Worm (Caenorhabditis elegans) whole organism, mixed stage, embryonic: ENCODE measurements around the gene srg-42.
A peak's percentile ranks its signal among the peaks of the same experiment; 100 is the strongest.

Experiments
- M03D4.4 ChIP-seq: sonication (generic microtip); optimal IDR thresholded peaks from 2 replicates; lab custom pipeline; 2017; ENCODE audit warnings: mild to moderate bottlenecking, missing genetic modification characterization, missing compliant biosample characterization
- bed-3 ChIP-seq: fragments of 200-800 bp; sonication (Bioruptor generic); optimal IDR thresholded peaks from 3 replicates; lab custom pipeline; 2018; ENCODE audit warnings: mild to moderate bottlenecking, missing genetic modification characterization, moderate library complexity, missing compliant biosample characterization
- blmp-1 ChIP-seq: fragments of 150-350 bp; optimal IDR thresholded peaks from 2 replicates; lab custom pipeline; 2014; ENCODE audit warnings: missing biosample characterization, missing genetic modification characterization
- ceh-39 ChIP-seq: fragments of 150-350 bp; optimal IDR thresholded peaks from 2 replicates; lab custom pipeline; 2014; ENCODE audit warnings: missing biosample characterization, missing genetic modification characterization
- ceh-43 ChIP-seq: fragments of 200-800 bp; sonication (Bioruptor generic); optimal IDR thresholded peaks from 2 replicates; lab custom pipeline; 2018; ENCODE audit warnings: mild to moderate bottlenecking, missing genetic modification characterization, moderate library complexity, missing compliant biosample characterization
- ceh-83 ChIP-seq: fragments of 200-800 bp; sonication (Bioruptor generic); optimal IDR thresholded peaks from 2 replicates; lab custom pipeline; 2018; ENCODE audit warnings: mild to moderate bottlenecking, missing genetic modification characterization, missing compliant biosample characterization
- ces-1 ChIP-seq: fragments of 150-350 bp; optimal IDR thresholded peaks from 2 replicates; lab custom pipeline; 2014; ENCODE audit warnings: missing biosample characterization, missing genetic modification reagents, missing genetic modification characterization
- cnd-1 ChIP-seq: fragments of 200-800 bp; sonication (Bioruptor generic); optimal IDR thresholded peaks from 2 replicates; lab custom pipeline; 2018; ENCODE audit warnings: mild to moderate bottlenecking, missing genetic modification characterization, missing compliant biosample characterization
- drap-1 ChIP-seq: fragments of 200-800 bp; sonication (Bioruptor generic); optimal IDR thresholded peaks from 3 replicates; lab custom pipeline; 2018; ENCODE audit warnings: mild to moderate bottlenecking, missing genetic modification characterization, missing compliant biosample characterization
- elt-1 ChIP-seq: sonication (generic microtip); optimal IDR thresholded peaks from 2 replicates; lab custom pipeline; 2017; ENCODE audit warnings: missing genetic modification characterization, mild to moderate bottlenecking, missing compliant biosample characterization, antibody characterized with exemption, moderate library complexity, borderline replicate concordance; ENCODE audit not compliant: insufficient read depth
- elt-3 ChIP-seq: fragments of 150-350 bp; optimal IDR thresholded peaks from 2 replicates; lab custom pipeline; 2014; ENCODE audit warnings: missing biosample characterization, missing genetic modification characterization
- flh-1 ChIP-seq: fragments of 200-800 bp; sonication (Bioruptor generic); optimal IDR thresholded peaks from 2 replicates; lab custom pipeline; 2018; ENCODE audit warnings: mild to moderate bottlenecking, missing genetic modification characterization, moderate library complexity, missing compliant biosample characterization
- ham-2 ChIP-seq: fragments of 200-800 bp; sonication (Bioruptor generic); optimal IDR thresholded peaks from 2 replicates; lab custom pipeline; 2018; ENCODE audit warnings: mild to moderate bottlenecking, missing genetic modification characterization, missing compliant biosample characterization
- hlh-1 ChIP-seq: fragments of 150-350 bp; optimal IDR thresholded peaks from 2 replicates; lab custom pipeline; 2014; ENCODE audit warnings: missing biosample characterization, missing genetic modification reagents, missing genetic modification characterization
- lin-13 ChIP-seq: fragments of 150-350 bp; optimal IDR thresholded peaks from 2 replicates; lab custom pipeline; 2014; ENCODE audit warnings: missing biosample characterization, missing genetic modification characterization
- lin-32 ChIP-seq: fragments of 200-800 bp; sonication (Bioruptor generic); optimal IDR thresholded peaks from 2 replicates; lab custom pipeline; 2018; ENCODE audit warnings: mild to moderate bottlenecking, missing genetic modification characterization, missing compliant biosample characterization
- lsy-2 ChIP-seq: fragments of 150-350 bp; optimal IDR thresholded peaks from 2 replicates; lab custom pipeline; 2014; ENCODE audit warnings: missing biosample characterization, missing genetic modification characterization
- mab-5 ChIP-seq: fragments of 150-350 bp; optimal IDR thresholded peaks from 2 replicates; lab custom pipeline; 2014; ENCODE audit warnings: missing biosample characterization, missing genetic modification characterization
- mep-1 ChIP-seq: fragments of 150-350 bp; optimal IDR thresholded peaks from 2 replicates; lab custom pipeline; 2017; ENCODE audit warnings: missing biosample characterization, missing genetic modification reagents, missing genetic modification characterization, inconsistent platforms
- mls-2 ChIP-seq: sonication (generic microtip); optimal IDR thresholded peaks from 2 replicates; lab custom pipeline; 2016; ENCODE audit warnings: mild to moderate bottlenecking, missing genetic modification characterization, moderate library complexity, missing compliant biosample characterization
- nhr-12 ChIP-seq: fragments of 150-350 bp; optimal IDR thresholded peaks from 2 replicates; lab custom pipeline; 2014; ENCODE audit warnings: missing biosample characterization, missing genetic modification characterization
- nhr-2 ChIP-seq: fragments of 150-350 bp; optimal IDR thresholded peaks from 2 replicates; lab custom pipeline; 2014; ENCODE audit warnings: missing biosample characterization, missing genetic modification characterization
- nhr-237 ChIP-seq: fragments of 150-350 bp; optimal IDR thresholded peaks from 2 replicates; lab custom pipeline; 2014; ENCODE audit warnings: missing biosample characterization, missing genetic modification characterization
- nhr-28 ChIP-seq: fragments of 150-350 bp; optimal IDR thresholded peaks from 2 replicates; lab custom pipeline; 2014; ENCODE audit warnings: missing biosample characterization, missing genetic modification characterization
- nhr-76 ChIP-seq: sonication (generic microtip); optimal IDR thresholded peaks from 2 replicates; lab custom pipeline; 2017; ENCODE audit warnings: missing biosample characterization, missing genetic modification characterization
- pha-4 ChIP-seq: fragments of 150-350 bp; optimal IDR thresholded peaks from 2 replicates; lab custom pipeline; 2018; ENCODE audit warnings: missing biosample characterization, missing genetic modification reagents, missing genetic modification characterization
- sem-2 ChIP-seq: fragments of 200-800 bp; sonication (Bioruptor generic); optimal IDR thresholded peaks from 2 replicates; lab custom pipeline; 2018; ENCODE audit warnings: mild to moderate bottlenecking, missing genetic modification characterization, missing compliant biosample characterization
- snpc-4 ChIP-seq: fragments of 150-350 bp; optimal IDR thresholded peaks from 2 replicates; lab custom pipeline; 2014; ENCODE audit warnings: missing biosample characterization, missing genetic modification characterization
- sptf-1 ChIP-seq: sonication (generic microtip); optimal IDR thresholded peaks from 2 replicates; lab custom pipeline; 2017; ENCODE audit warnings: mild to moderate bottlenecking, missing genetic modification characterization, moderate library complexity, missing compliant biosample characterization
- tbx-8 ChIP-seq: fragments of 200-800 bp; sonication (Bioruptor generic); optimal IDR thresholded peaks from 2 replicates; lab custom pipeline; 2018; ENCODE audit warnings: mild to moderate bottlenecking, missing genetic modification characterization, moderate library complexity, missing compliant biosample characterization
- unc-120 ChIP-seq: sonication (generic microtip); optimal IDR thresholded peaks from 2 replicates; lab custom pipeline; 2017; ENCODE audit warnings: missing genetic modification characterization, missing compliant biosample characterization; ENCODE audit not compliant: poor library complexity, severe bottlenecking
- unc-39 ChIP-seq: fragments of 150-350 bp; optimal IDR thresholded peaks from 2 replicates; lab custom pipeline; 2014; ENCODE audit warnings: missing biosample characterization, missing genetic modification characterization
- unc-62 ChIP-seq: fragments of 150-350 bp; optimal IDR thresholded peaks from 2 replicates; lab custom pipeline; 2014; ENCODE audit warnings: missing biosample characterization, missing genetic modification reagents, missing genetic modification characterization
- zip-8 ChIP-seq: fragments of 150-350 bp; optimal IDR thresholded peaks from 2 replicates; lab custom pipeline; 2014; ENCODE audit warnings: missing biosample characterization, missing genetic modification characterization
- ztf-11 ChIP-seq: fragments of 150-350 bp; optimal IDR thresholded peaks from 2 replicates; lab custom pipeline; 2014; ENCODE audit warnings: missing biosample characterization, missing genetic modification characterization

Gene srg-42

ce11 chrV:11121247-11121646 is 36.6 kb downstream of the srg-42 start:
- TF ChIP-seq zip-8 (tag; lab: Kevin White, UChicago) (no peak), ces-1 (GFP tag; lab: Kevin White, UChicago) (peak; percentile 84), hlh-1 (tag; lab: Kevin White, UChicago) (peak; percentile 56), ceh-39 (tag; lab: Kevin White, UChicago) (no peak), mep-1 (tag; lab: Kevin White, UChicago) (peak; percentile 33)

- no peak for TF ChIP-seq blmp-1
- no peak for TF ChIP-seq mab-5
- no peak for TF ChIP-seq hlh-1 (tag; lab: Kevin White, UChicago)
These were observed 38.5 kb downstream of the srg-42 start, which contains the start of gene scb-1 for ce11 chrV:11119294-11119755. Gene scb-1 (minus strand): TSS chrV:11119705.

ce11 chrV:11118179-11118725 is 39.6 kb downstream of the srg-42 start:
- TF ChIP-seq mab-5 (no peak), sptf-1 (tag; lab: Kevin White, UChicago) (no peak), ceh-83 (no peak), mls-2 (no peak), M03D4.4 (tag; lab: Kevin White, UChicago) (no peak)

ce11 chrV:11113607-11114006 is 44.2 kb downstream of the srg-42 start, which contains the start of gene math-33:
Gene math-33 (plus strand): TSS chrV:11113907.
- TF ChIP-seq drap-1 (GFP tag; lab: Kevin White, UChicago): no peak
- TF ChIP-seq mls-2: no peak
- no peak for TF ChIP-seq ces-1 (GFP tag; lab: Kevin White, UChicago)

- TF ChIP-seq ceh-83 (peak; percentile 88), elt-3 (tag; lab: Kevin White, UChicago) (no peak), ceh-39 (tag; lab: Kevin White, UChicago) (no peak), unc-120 (tag; lab: Kevin White, UChicago) (peak; percentile 79), blmp-1 (no peak), nhr-2 (tag; lab: Kevin White, UChicago) (no peak), nhr-12 (tag; lab: Kevin White, UChicago) (peak; percentile 12), lin-32 (GFP tag; lab: Kevin White, UChicago) (no peak), unc-62 (GFP tag; lab: Kevin White, UChicago) (no peak), ces-1 (GFP tag; lab: Kevin White, UChicago) (peak; percentile 13), sem-2 (peak; percentile 52), bed-3 (GFP tag; lab: Kevin White, UChicago) (peak; percentile 65), nhr-237 (tag; lab: Kevin White, UChicago) (no peak), pha-4 (peak; percentile 53), snpc-4 (no peak), nhr-28 (peak; percentile 26), mab-5 (no peak), mep-1 (tag; lab: Kevin White, UChicago) (peak; percentile 68), lin-13 (tag; lab: Kevin White, UChicago) (peak; percentile 69), flh-1 (GFP tag; lab: Kevin White, UChicago) (no peak), elt-1 (peak; percentile 37), mls-2 (peak; percentile 88), ceh-43 (GFP tag; lab: Kevin White, UChicago) (peak; percentile 84), lsy-2 (tag; lab: Kevin White, UChicago) (peak; percentile 33), zip-8 (tag; lab: Kevin White, UChicago) (no peak), drap-1 (GFP tag; lab: Kevin White, UChicago) (peak; percentile 65), unc-39 (tag; lab: Kevin White, UChicago) (no peak), tbx-8 (peak; percentile 47), ztf-11 (peak; percentile 82), hlh-1 (tag; lab: Kevin White, UChicago) (peak; percentile 58), cnd-1 (tag; lab: Kevin White, UChicago) (peak; percentile 50), ham-2 (GFP tag; lab: Kevin White, UChicago) (peak; percentile 28), nhr-76 (tag; lab: Kevin White, UChicago) (peak; percentile 79), sptf-1 (tag; lab: Kevin White, UChicago) (peak; percentile 90), M03D4.4 (tag; lab: Kevin White, UChicago) (peak; percentile 86)
- TF ChIP-seq, all 35 proteins: peak for 23
These were observed 44.7 kb downstream of the srg-42 start, which contains the start of gene erfa-3 for ce11 chrV:11113041-11113574. Gene erfa-3 (minus strand): TSS chrV:11113091.
